Worm (Caenorhabditis elegans) whole organism, mixed stage, embryonic: ENCODE measurements around the gene srg-36.

Experiments
- elt-3 ChIP-seq: fragments of 150-350 bp; optimal IDR thresholded peaks from 2 replicates; lab custom pipeline; 2014; ENCODE audit warnings: missing biosample characterization, missing genetic modification characterization
- mep-1 ChIP-seq: fragments of 150-350 bp; optimal IDR thresholded peaks from 2 replicates; lab custom pipeline; 2017; ENCODE audit warnings: missing biosample characterization, missing genetic modification reagents, missing genetic modification characterization, inconsistent platforms
- nhr-237 ChIP-seq: fragments of 150-350 bp; optimal IDR thresholded peaks from 2 replicates; lab custom pipeline; 2014; ENCODE audit warnings: missing biosample characterization, missing genetic modification characterization
- sem-2 ChIP-seq: fragments of 200-800 bp; sonication (Bioruptor generic); optimal IDR thresholded peaks from 2 replicates; lab custom pipeline; 2018; ENCODE audit warnings: mild to moderate bottlenecking, missing genetic modification characterization, missing compliant biosample characterization
- unc-120 ChIP-seq: sonication (generic microtip); optimal IDR thresholded peaks from 2 replicates; lab custom pipeline; 2017; ENCODE audit warnings: missing genetic modification characterization, missing compliant biosample characterization; ENCODE audit not compliant: poor library complexity, severe bottlenecking

ce11 chrX:14281526-14281925 lies 47.3 kb upstream of the srg-36 start, which contains the start of gene E02H4.2:
- no peak for TF ChIP-seq unc-120 (tag; lab: Kevin White, UChicago)
- no peak for TF ChIP-seq elt-3
- TF ChIP-seq sem-2 (GFP tag; lab: Kevin White, UChicago) = no peak
- no peak for TF ChIP-seq mep-1 (tag; lab: Kevin White, UChicago)
- no peak for TF ChIP-seq nhr-237 (tag; lab: Kevin White, UChicago)
